Fruit fly (Drosophila melanogaster) whole organism, embryonic: ENCODE results near the gene CG15365.

Source experiments
- Ada2b ChIP-seq: fragments of 200-800 bp; sonication (Bioruptor generic); IDR thresholded peaks from 2 replicates; pipeline ENCODE4 v1.3.6; 2022; ENCODE audit warnings: missing biosample characterization, missing genetic modification characterization
- Adf1 ChIP-seq: fragments of 200-800 bp; sonication (Bioruptor generic); IDR thresholded peaks from 2 replicates; pipeline ENCODE4 v1.3.6; 2022; ENCODE audit warnings: missing biosample characterization, missing genetic modification characterization
- Blimp-1 ChIP-seq: fragments of 200-800 bp; sonication (Bioruptor generic); optimal IDR thresholded peaks from 3 replicates; lab custom pipeline; 2018; ENCODE audit warnings: missing biosample characterization, missing genetic modification characterization, mild to moderate bottlenecking, moderate library complexity, missing genetic modification reagents
- CG10321 ChIP-seq: fragments of 200-800 bp; sonication (Bioruptor generic); IDR thresholded peaks from 2 replicates; pipeline ENCODE4 v1.3.6; 2022; ENCODE audit warnings: missing biosample characterization, missing genetic modification characterization
- CG10979 ChIP-seq: fragments of 200-800 bp; sonication (Bioruptor generic); optimal IDR thresholded peaks from 2 replicates; lab custom pipeline; 2018; ENCODE audit warnings: missing biosample characterization, mild to moderate bottlenecking, missing genetic modification characterization, moderate library complexity
- CG12071 ChIP-seq: fragments of 200-800 bp; sonication (Bioruptor generic); optimal IDR thresholded peaks from 3 replicates; lab custom pipeline; 2018; ENCODE audit warnings: missing biosample characterization, mild to moderate bottlenecking, missing genetic modification characterization
- CG12391 ChIP-seq: fragments of 200-800 bp; sonication (Bioruptor generic); optimal IDR thresholded peaks from 3 replicates; lab custom pipeline; 2018; ENCODE audit warnings: missing biosample characterization, mild to moderate bottlenecking, missing genetic modification characterization, moderate library complexity
- CG14441 ChIP-seq: fragments of 200-800 bp; sonication (Bioruptor generic); IDR thresholded peaks from 2 replicates; pipeline ENCODE4 v1.3.6; 2022; ENCODE audit warnings: missing biosample characterization, missing genetic modification characterization
- CG14965 ChIP-seq: fragments of 200-800 bp; sonication (Bioruptor generic); optimal IDR thresholded peaks from 2 replicates; lab custom pipeline; 2016; ENCODE audit warnings: missing biosample characterization, missing genetic modification characterization, borderline replicate concordance
- CG15073 ChIP-seq: fragments of 200-800 bp; sonication (Bioruptor generic); optimal IDR thresholded peaks from 2 replicates; lab custom pipeline; 2016; ENCODE audit warnings: missing biosample characterization, missing genetic modification characterization
- CG16815 ChIP-seq: fragments of 200-800 bp; sonication (Bioruptor generic); optimal IDR thresholded peaks from 3 replicates; lab custom pipeline; 2017; ENCODE audit warnings: missing biosample characterization, mild to moderate bottlenecking, missing genetic modification characterization
- CG2116 ChIP-seq: fragments of 200-800 bp; sonication (Bioruptor generic); optimal IDR thresholded peaks from 3 replicates; lab custom pipeline; 2018; ENCODE audit warnings: missing biosample characterization, mild to moderate bottlenecking, missing genetic modification characterization
- CG2129 ChIP-seq: fragments of 200-800 bp; sonication (Bioruptor generic); IDR thresholded peaks from 2 replicates; pipeline ENCODE4 v1.3.6; 2022; ENCODE audit warnings: missing biosample characterization, missing genetic modification characterization; ENCODE audit not compliant: partially characterized antibody
- CG2889 ChIP-seq: fragments of 200-800 bp; sonication (Bioruptor generic); IDR thresholded peaks from 3 replicates; pipeline ENCODE4 v1.3.6; 2022; ENCODE audit warnings: missing biosample characterization, missing genetic modification characterization
- CG31224 ChIP-seq: fragments of 200-800 bp; sonication (Bioruptor generic); IDR thresholded peaks from 2 replicates; pipeline ENCODE4 v1.3.6; 2022; ENCODE audit warnings: missing biosample characterization, missing genetic modification characterization
- CG3726 ChIP-seq: fragments of 200-800 bp; sonication (Bioruptor generic); IDR thresholded peaks from 3 replicates; pipeline ENCODE4, ENCODE4 v1.3.6; 2022; ENCODE audit warnings: missing biosample characterization, missing genetic modification characterization
- CG6654 ChIP-seq: fragments of 200-800 bp; sonication (Bioruptor generic); optimal IDR thresholded peaks from 2 replicates; lab custom pipeline; 2017; ENCODE audit warnings: missing biosample characterization, mild to moderate bottlenecking, missing genetic modification characterization
- CG6765 ChIP-seq: fragments of 200-800 bp; sonication (Bioruptor generic); optimal IDR thresholded peaks from 3 replicates; lab custom pipeline; 2017; ENCODE audit warnings: missing biosample characterization, mild to moderate bottlenecking, missing genetic modification characterization
- CG7839 ChIP-seq: fragments of 200-800 bp; sonication (Bioruptor generic); optimal IDR thresholded peaks from 3 replicates; lab custom pipeline; 2018; ENCODE audit warnings: missing biosample characterization, mild to moderate bottlenecking, missing genetic modification characterization, moderate library complexity
- CG9215 ChIP-seq: fragments of 200-800 bp; sonication (Bioruptor generic); IDR thresholded peaks from 2 replicates; pipeline ENCODE4 v1.3.6; 2022; ENCODE audit warnings: missing biosample characterization, missing genetic modification characterization
- Fer1 ChIP-seq: fragments of 200-800 bp; sonication (Bioruptor generic); optimal IDR thresholded peaks from 2 replicates; lab custom pipeline; 2017; ENCODE audit warnings: missing biosample characterization, mild to moderate bottlenecking, missing genetic modification characterization
- Nf-YA ChIP-seq: fragments of 200-800 bp; sonication (Bioruptor generic); IDR thresholded peaks from 2 replicates; pipeline ENCODE4 v1.3.6; 2022; ENCODE audit warnings: missing biosample characterization, missing genetic modification characterization
- NfI ChIP-seq: fragments of 200-800 bp; sonication (Bioruptor generic); optimal IDR thresholded peaks from 3 replicates; lab custom pipeline; 2018; ENCODE audit warnings: missing biosample characterization, mild to moderate bottlenecking, missing genetic modification characterization, moderate library complexity
- Pdp1 ChIP-seq, 2 experiments: fragments of 200-800 bp; sonication (Bioruptor generic); optimal IDR thresholded peaks; 3 replicates each; lab custom pipeline; 2016; ENCODE audit warnings: missing biosample characterization in 2 of 2, missing genetic modification characterization in 2 of 2, mild to moderate bottlenecking in 1 of 2, moderate library complexity in 1 of 2
- Scr ChIP-seq: fragments of 200-800 bp; sonication (Bioruptor generic); IDR thresholded peaks from 2 replicates; pipeline ENCODE4 v1.3.6; 2022; ENCODE audit warnings: missing biosample characterization, missing genetic modification characterization; ENCODE audit not compliant: partially characterized antibody
- Sox100B ChIP-seq: fragments of 200-800 bp; sonication (Bioruptor generic); optimal IDR thresholded peaks from 3 replicates; lab custom pipeline; 2018; ENCODE audit warnings: missing biosample characterization, mild to moderate bottlenecking, missing genetic modification characterization
- Sox102F ChIP-seq: fragments of 200-800 bp; sonication (Bioruptor generic); optimal IDR thresholded peaks from 2 replicates; lab custom pipeline; 2018; ENCODE audit warnings: missing biosample characterization, mild to moderate bottlenecking, missing genetic modification characterization, moderate library complexity
- Stat92E ChIP-seq, 3 experiments: fragments of >200 bp in 2 of 3; fragments of 200-800 bp in 1 of 3; sonication (Bioruptor generic) in 1 of 3; optimal IDR thresholded peaks; 2 replicates each; lab custom pipeline; 2017 to 2019; ENCODE audit warnings: missing biosample characterization in 3 of 3, missing genetic modification characterization in 3 of 3, mild to moderate bottlenecking in 1 of 3, moderate library complexity in 1 of 3
- Xrp1 ChIP-seq: fragments of 200-800 bp; sonication (Bioruptor generic); IDR thresholded peaks from 2 replicates; pipeline ENCODE4 v1.3.6; 2022; ENCODE audit warnings: missing biosample characterization, missing genetic modification characterization
- crp ChIP-seq, 2 experiments: fragments of 200-800 bp; sonication (Bioruptor generic); optimal IDR thresholded peaks; 2 replicates in 1 of 2; 3 replicates in 1 of 2; lab custom pipeline; 2017; ENCODE audit warnings: missing biosample characterization in 2 of 2, missing genetic modification characterization in 2 of 2, mild to moderate bottlenecking in 1 of 2, moderate library complexity in 1 of 2
- danr ChIP-seq: fragments of 200-800 bp; sonication (Bioruptor generic); IDR thresholded peaks from 2 replicates; pipeline ENCODE4 v1.3.6; 2022; ENCODE audit warnings: missing biosample characterization, missing genetic modification characterization
- dpn ChIP-seq, 2 experiments: fragments of 200-800 bp; sonication (Bioruptor generic); optimal IDR thresholded peaks; 3 replicates each; lab custom pipeline; 2016; ENCODE audit warnings: missing biosample characterization in 2 of 2, missing genetic modification characterization in 2 of 2
- esg ChIP-seq: fragments of 200-800 bp; sonication (Bioruptor generic); conservative IDR thresholded peaks from 2 replicates; pipeline ENCODE4 v1.3.6; 2022; ENCODE audit warnings: missing biosample characterization, missing genetic modification characterization
- eyg ChIP-seq: fragments of 200-800 bp; sonication (Bioruptor generic); optimal IDR thresholded peaks from 3 replicates; lab custom pipeline; 2016; ENCODE audit warnings: missing biosample characterization, missing genetic modification characterization
- fd102C ChIP-seq: fragments of 200-800 bp; sonication (Bioruptor generic); optimal IDR thresholded peaks from 2 replicates; lab custom pipeline; 2018; ENCODE audit warnings: missing biosample characterization, mild to moderate bottlenecking, missing genetic modification characterization, moderate library complexity
- fd3F ChIP-seq: fragments of 200-800 bp; sonication (Bioruptor generic); optimal IDR thresholded peaks from 2 replicates; lab custom pipeline; 2018; ENCODE audit warnings: missing biosample characterization, mild to moderate bottlenecking, missing genetic modification characterization, moderate library complexity
- gsb ChIP-seq: fragments of 200-800 bp; sonication (Bioruptor generic); IDR thresholded peaks from 2 replicates; pipeline ENCODE4 v1.3.6; 2022; ENCODE audit warnings: missing biosample characterization, missing genetic modification characterization
- gt ChIP-seq: fragments of 200-800 bp; sonication (Bioruptor generic); IDR thresholded peaks from 2 replicates; pipeline ENCODE4 v1.3.6; 2022; ENCODE audit warnings: missing biosample characterization, missing genetic modification characterization
- mirr ChIP-seq: fragments of 200-800 bp; sonication (Bioruptor generic); optimal IDR thresholded peaks from 3 replicates; lab custom pipeline; 2018; ENCODE audit warnings: missing biosample characterization, mild to moderate bottlenecking, missing genetic modification characterization
- nerfin-1 ChIP-seq: fragments of 200-800 bp; sonication (Bioruptor generic); optimal IDR thresholded peaks from 3 replicates; lab custom pipeline; 2019; ENCODE audit warnings: missing biosample characterization, mild to moderate bottlenecking, missing genetic modification characterization, moderate library complexity
- odd ChIP-seq: fragments of 200-800 bp; sonication (Bioruptor generic); optimal IDR thresholded peaks from 2 replicates; lab custom pipeline; 2017; ENCODE audit warnings: missing biosample characterization, mild to moderate bottlenecking, missing genetic modification characterization
- pita ChIP-seq: fragments of 200-800 bp; sonication (Bioruptor generic); optimal IDR thresholded peaks from 2 replicates; lab custom pipeline; 2017; ENCODE audit warnings: missing biosample characterization, mild to moderate bottlenecking, missing genetic modification characterization
- sr ChIP-seq: fragments of 200-800 bp; sonication (Bioruptor generic); IDR thresholded peaks from 3 replicates; pipeline ENCODE4 v1.3.6; 2022; ENCODE audit warnings: missing biosample characterization, missing genetic modification characterization
- stwl ChIP-seq: fragments of 200-800 bp; sonication (Bioruptor generic); optimal IDR thresholded peaks from 3 replicates; lab custom pipeline; 2018; ENCODE audit warnings: missing biosample characterization, mild to moderate bottlenecking, missing genetic modification characterization, moderate library complexity
- sug ChIP-seq: fragments of 200-800 bp; optimal IDR thresholded peaks from 2 replicates; lab custom pipeline; 2019; ENCODE audit warnings: missing biosample characterization, mild to moderate bottlenecking, missing genetic modification characterization, moderate library complexity
- tll ChIP-seq, 2 experiments: fragments of 200-800 bp in 1 of 2; fragments of >200 bp in 1 of 2; sonication (Bioruptor generic) in 1 of 2; optimal IDR thresholded peaks; 2 replicates each; lab custom pipeline; 2017 to 2019; ENCODE audit warnings: missing biosample characterization in 2 of 2, missing genetic modification characterization in 2 of 2, mild to moderate bottlenecking in 1 of 2, moderate library complexity in 1 of 2
- tup ChIP-seq: fragments of 200-800 bp; sonication (Bioruptor generic); optimal IDR thresholded peaks from 2 replicates; lab custom pipeline; 2016; ENCODE audit warnings: missing biosample characterization, mild to moderate bottlenecking, missing genetic modification characterization, moderate library complexity
- unpg ChIP-seq: fragments of 200-800 bp; sonication (Bioruptor generic); optimal IDR thresholded peaks from 3 replicates; lab custom pipeline; 2018; ENCODE audit warnings: missing biosample characterization, mild to moderate bottlenecking, missing genetic modification characterization, moderate library complexity
- wor ChIP-seq: fragments of 200-800 bp; sonication (Bioruptor generic); IDR thresholded peaks from 2 replicates; pipeline ENCODE4 v1.3.6; 2022; ENCODE audit warnings: missing biosample characterization, missing genetic modification characterization

Gene CG15365

DNA sequence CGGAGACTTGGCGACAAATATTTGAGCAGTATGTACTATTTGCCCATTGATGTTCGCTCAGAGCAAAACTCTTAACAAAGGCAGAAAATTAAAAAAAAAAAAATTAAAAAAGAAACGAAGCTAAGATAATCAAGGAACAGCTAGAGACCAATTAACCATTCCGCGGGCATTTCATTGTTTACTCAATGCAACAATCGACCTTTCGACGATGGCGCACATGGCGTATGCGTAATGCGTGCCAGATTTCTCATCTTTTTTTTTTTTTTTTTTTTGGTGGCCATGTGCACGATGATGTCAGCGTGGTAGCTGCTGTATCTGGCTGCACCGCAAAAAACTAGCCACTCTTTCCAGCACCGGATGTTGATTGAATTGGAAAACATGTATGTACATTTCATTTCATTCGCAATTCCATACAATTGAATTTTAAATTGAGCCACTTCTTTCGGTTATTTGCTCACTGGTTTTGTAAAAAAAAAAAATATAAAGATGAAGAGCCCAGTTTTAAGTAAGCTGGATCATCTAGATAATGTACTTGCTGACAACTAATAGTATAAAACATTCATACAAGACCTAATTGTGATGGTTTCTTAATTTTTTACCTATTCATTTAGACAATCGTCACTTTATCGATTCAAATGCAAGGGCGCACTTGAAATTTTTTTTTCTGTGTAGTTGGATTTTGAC lies 8.0 kb upstream of the CG15365 start (continued):
- TF ChIP-seq gsb (GFP tag; lab: Robert Waterston, UW) (no peak), CG10979 (peak; percentile 8), stwl (tag; lab: Kevin White, UChicago) (no peak), danr (GFP tag; lab: Robert Waterston, UW) (no peak), sr (GFP tag; lab: Robert Waterston, UW) (no peak), Stat92E (GFP tag; optimal IDR thresholded peaks at IDR 0.05; lab: Kevin White, UChicago) (no peak), CG10321 (GFP tag; lab: Robert Waterston, UW) (no peak), CG16815 (no peak), esg (GFP tag; lab: Robert Waterston, UW) (no peak), Nf-YA (GFP tag; lab: Robert Waterston, UW) (no peak), Sox100B (GFP tag; lab: Kevin White, UChicago) (peak; percentile 57), CG14965 (no peak), crp (GFP tag; optimal IDR thresholded peaks at IDR 0.05; lab: Kevin White, UChicago) (no peak), CG7839 (tag; lab: Kevin White, UChicago) (peak; percentile 26), gt (GFP tag; lab: Robert Waterston, UW) (no peak), Scr (GFP tag; lab: Robert Waterston, UW) (no peak), CG2129 (GFP tag; lab: Robert Waterston, UW) (no peak), CG6765 (GFP tag; lab: Kevin White, UChicago) (no peak), tll (GFP tag; optimal IDR thresholded peaks at IDR 0.05; lab: Kevin White, UChicago) (no peak), NfI (GFP tag; lab: Kevin White, UChicago) (no peak), unpg (GFP tag; lab: Kevin White, UChicago) (no peak), mirr (no peak), CG31224 (GFP tag; lab: Robert Waterston, UW) (no peak), CG12391 (peak; percentile 11), sug (tag; lab: Kevin White, UChicago) (no peak), nerfin-1 (tag; lab: Kevin White, UChicago) (no peak), CG15073 (GFP tag; lab: Kevin White, UChicago) (no peak), CG12071 (GFP tag; lab: Kevin White, UChicago) (no peak), tup (GFP tag; lab: Kevin White, UChicago) (no peak), fd102C (GFP tag; lab: Kevin White, UChicago) (no peak), CG14441 (GFP tag; lab: Robert Waterston, UW) (no peak), Blimp-1 (peak; percentile 26), pita (GFP tag; lab: Kevin White, UChicago) (no peak), CG6654 (GFP tag; lab: Kevin White, UChicago) (no peak), CG3726 (GFP tag; lab: Robert Waterston, UW) (no peak), eyg (GFP tag; lab: Kevin White, UChicago) (no peak), odd (GFP tag; lab: Kevin White, UChicago) (peak; percentile 2), CG2116 (GFP tag; lab: Kevin White, UChicago) (no peak), Xrp1 (GFP tag; lab: Robert Waterston, UW) (0 out of 2 replicates have a peak, but pooled peaks have one; percentile 5), Pdp1 (GFP tag; optimal IDR thresholded peaks at IDR 0.05; lab: Kevin White, UChicago) (peak in 1 of 2 experiments; percentile 2), dpn (GFP tag; optimal IDR thresholded peaks at IDR 0.05; lab: Kevin White, UChicago) (no peak), fd3F (GFP tag; lab: Kevin White, UChicago) (no peak), Adf1 (no peak), Sox102F (peak; percentile 33), CG2889 (GFP tag; lab: Robert Waterston, UW) (no peak), Fer1 (GFP tag; lab: Kevin White, UChicago) (no peak), CG9215 (GFP tag; lab: Robert Waterston, UW) (no peak), Ada2b (no peak), wor (no peak)
